Fruit fly (Drosophila melanogaster): ENCODE results near the gene Acsf3.
A peak's percentile ranks its signal among the peaks of the same experiment; 100 is the strongest.

The Acsf3 gene

DNA sequence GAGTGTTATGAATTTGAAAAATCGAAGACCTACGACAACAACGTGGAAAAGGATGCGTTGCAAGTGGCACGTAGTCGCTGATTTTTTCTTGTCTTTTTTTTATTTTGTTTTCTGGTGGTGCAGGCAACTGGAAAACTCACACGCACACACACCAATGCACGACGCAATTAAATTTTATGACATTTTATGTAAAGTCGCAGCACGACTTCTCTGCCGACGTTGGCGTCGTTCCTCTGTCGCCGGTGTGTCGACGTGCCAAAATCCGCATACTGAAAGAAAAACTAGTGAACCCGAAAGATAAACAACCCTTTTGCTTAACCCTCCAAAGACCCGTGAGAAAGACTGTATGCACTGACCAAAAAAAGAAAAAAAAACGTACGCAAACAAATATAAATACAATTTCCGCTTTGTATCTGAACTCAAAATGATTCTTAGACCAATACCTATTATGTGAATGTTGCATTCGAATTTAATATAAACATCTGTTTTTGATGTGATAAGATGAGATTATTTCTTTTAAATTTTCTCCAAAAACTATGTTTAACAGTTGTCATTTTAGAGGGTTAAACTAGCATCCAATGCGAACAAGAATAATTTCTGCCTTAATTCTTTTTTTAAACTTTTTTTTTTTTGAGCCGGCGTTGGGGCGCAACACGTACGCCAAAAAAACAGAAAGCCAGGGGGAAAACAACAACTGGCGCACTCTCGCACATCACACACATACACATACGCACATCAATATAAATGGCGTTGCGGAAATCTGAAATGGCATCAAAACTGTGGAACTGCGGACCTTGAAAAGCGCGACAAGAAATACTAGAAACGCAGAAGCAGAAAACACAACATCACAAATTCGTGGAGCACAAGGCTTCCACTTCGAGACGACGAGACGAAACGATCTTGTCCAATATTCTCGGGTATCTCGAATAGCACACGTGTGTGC lies 5.3 kb downstream of the Acsf3 start (continued):
- TF ChIP-seq Dad (GFP tag; optimal IDR thresholded peaks at IDR 0.05) (no peak), CG5180 (GFP tag; optimal IDR thresholded peaks at IDR 0.05) (no peak), Dfd (GFP tag; optimal IDR thresholded peaks at IDR 0.05) (peak in 1 of 2 experiments; percentile 73), Hmx (GFP tag; optimal IDR thresholded peaks at IDR 0.05) (no peak), sna (GFP tag; IDR thresholded peaks at IDR 0.05; ENCODE audit: partially characterized antibody) (no peak), C15 (GFP tag; IDR thresholded peaks at IDR 0.05) (no peak), pfk (GFP tag; optimal IDR thresholded peaks at IDR 0.05) (no peak), Ravus (GFP tag; IDR thresholded peaks at IDR 0.05) (no peak), grn (GFP tag; optimal IDR thresholded peaks at IDR 0.05) (no peak), Hr3 (GFP tag; optimal IDR thresholded peaks at IDR 0.05) (peak; percentile 33), nau (GFP tag; optimal IDR thresholded peaks at IDR 0.05) (no peak), CG10274 (GFP tag; optimal IDR thresholded peaks at IDR 0.05) (no peak), CG10462 (GFP tag; optimal IDR thresholded peaks at IDR 0.05) (no peak), CG13287 (GFP tag; IDR thresholded peaks at IDR 0.05; ENCODE audit: partially characterized antibody) (no peak; the same call in 1 of the 2 replicates), phol (tag; optimal IDR thresholded peaks at IDR 0.05) (no peak), pho (GFP tag; optimal IDR thresholded peaks at IDR 0.05) (peak; percentile 75), Doc2 (GFP tag; IDR thresholded peaks at IDR 0.05) (no peak), pros (GFP tag; optimal IDR thresholded peaks at IDR 0.05) (no peak), Abd-B (GFP tag; optimal IDR thresholded peaks at IDR 0.05) (no peak), CG9797 (GFP tag; optimal IDR thresholded peaks at IDR 0.05) (no peak), Vsx1 (GFP tag; optimal IDR thresholded peaks at IDR 0.05) (no peak), twi (tag; optimal IDR thresholded peaks at IDR 0.05) (no peak), CG16813 (GFP tag; IDR thresholded peaks at IDR 0.05; ENCODE audit: partially characterized antibody) (no peak), Fer2 (tag; optimal IDR thresholded peaks at IDR 0.05) (no peak), CG6175 (GFP tag; IDR thresholded peaks at IDR 0.05) (no peak), sisA (GFP tag; IDR thresholded peaks at IDR 0.05) (no peak), CG9727 (GFP tag; optimal IDR thresholded peaks at IDR 0.05) (peak; percentile 53), CG43689 (GFP tag; IDR thresholded peaks at IDR 0.05) (no peak), D19B (GFP tag; optimal IDR thresholded peaks at IDR 0.05) (peak; percentile 28), Lim3 (GFP tag; IDR thresholded peaks at IDR 0.05) (no peak), CG17328 (GFP tag; IDR thresholded peaks at IDR 0.05) (no peak), ind (GFP tag; optimal IDR thresholded peaks at IDR 0.05) (peak; percentile 34), lola (GFP tag; optimal IDR thresholded peaks at IDR 0.05) (no peak), TFAM (GFP tag; optimal IDR thresholded peaks at IDR 0.05) (no peak), wor (GFP tag; IDR thresholded peaks at IDR 0.05) (no peak), ERR (GFP tag; optimal IDR thresholded peaks at IDR 0.05) (no peak), Ada2b (GFP tag; IDR thresholded peaks at IDR 0.05) (0 out of 2 replicates have a peak, but pooled peaks have one; percentile 17), bigmax (GFP tag; optimal IDR thresholded peaks at IDR 0.05) (no peak), aop (GFP tag; IDR thresholded peaks at IDR 0.05) (no peak), btn (GFP tag; optimal IDR thresholded peaks at IDR 0.05) (no peak), CG32767 (GFP tag; IDR thresholded peaks at IDR 0.05) (no peak), fu2 (GFP tag; optimal IDR thresholded peaks at IDR 0.05) (peak; percentile 62), Stat92E (GFP tag; optimal IDR thresholded peaks at IDR 0.05) (no peak), sima (GFP tag; optimal IDR thresholded peaks at IDR 0.05) (no peak), CG2678 (tag; optimal IDR thresholded peaks at IDR 0.05) (peak; percentile 31), NFAT (GFP tag; IDR thresholded peaks at IDR 0.05) (no peak), Opbp (GFP tag; IDR thresholded peaks at IDR 0.05; ENCODE audit: partially characterized antibody) (no peak), fd3F (GFP tag; optimal IDR thresholded peaks at IDR 0.05) (peak; percentile 24), CG5245 (GFP tag; optimal IDR thresholded peaks at IDR 0.05) (no peak)
